Worm (Caenorhabditis elegans) whole organism, L4/young adult: ENCODE data around the gene F12A10.6.

Source experiments
- W03F9.2 ChIP-seq: fragments of 150-350 bp; optimal IDR thresholded peaks from 2 replicates; lab custom pipeline; 2014; ENCODE audit warnings: missing biosample characterization, missing genetic modification characterization
- dao-5 ChIP-seq: sonication (generic microtip); optimal IDR thresholded peaks from 2 replicates; lab custom pipeline; 2016; ENCODE audit warnings: missing genotype, missing genetic modification characterization, moderate library complexity, missing compliant biosample characterization
- him-1 ChIP-seq: sonication (generic microtip); optimal IDR thresholded peaks from 2 replicates; lab custom pipeline; 2016; ENCODE audit warnings: missing genotype, missing genetic modification reagents, missing genetic modification characterization, missing compliant biosample characterization

The F12A10.6 gene

ce11 chrII:5496375-5496774 is 2.1 kb upstream of the F12A10.6 start, which contains the start of gene F12A10.1:
Gene F12A10.1, plus strand, starts transcription at chrII:5496540.
- TF ChIP-seq W03F9.2 (tag; lab: Kevin White, UChicago) (no peak), him-1 (tag; lab: Kevin White, UChicago) (no peak), dao-5 (tag; lab: Kevin White, UChicago) (no peak)

ce11 chrII:5487844-5488243 is 6.5 kb downstream of the F12A10.6 start, which contains the start of gene nep-5:
Gene nep-5, plus strand, starts transcription at chrII:5488144.
- TF ChIP-seq him-1 (tag; lab: Kevin White, UChicago) = no peak
- no peak for TF ChIP-seq W03F9.2 (tag; lab: Kevin White, UChicago)

ce11 chrII:5481982-5482381 is 12.3 kb downstream of the F12A10.6 start, which contains the start of gene cal-8:
Gene cal-8, minus strand, starts transcription at chrII:5482041.
- TF ChIP-seq W03F9.2 (tag; lab: Kevin White, UChicago) = no peak
- TF ChIP-seq him-1 (tag; lab: Kevin White, UChicago) = no peak
- no peak for TF ChIP-seq dao-5 (tag; lab: Kevin White, UChicago)

- no peak for TF ChIP-seq dao-5 (tag; lab: Kevin White, UChicago)
- TF ChIP-seq W03F9.2 (tag; lab: Kevin White, UChicago) = no peak
- no peak for TF ChIP-seq him-1 (tag; lab: Kevin White, UChicago)
Observed at ce11 chrII:5478318-5478717, 16.0 kb downstream of the F12A10.6 start, which contains the start of gene F56D1.1. Gene F56D1.1, plus strand, starts transcription at chrII:5478618.

- TF ChIP-seq W03F9.2 (tag; lab: Kevin White, UChicago) (no peak), him-1 (tag; lab: Kevin White, UChicago) (no peak), dao-5 (tag; lab: Kevin White, UChicago) (no peak)
Observed at ce11 chrII:5474946-5475345, 19.4 kb downstream of the F12A10.6 start, which contains the start of gene ilcr-2. Gene ilcr-2, plus strand, starts transcription at chrII:5475246.

ce11 chrII:5473946-5474423 is 20.3 kb downstream of the F12A10.6 start, which contains the start of gene mrps-16:
Gene mrps-16, plus strand, starts transcription at chrII:5474373.
- no peak for TF ChIP-seq him-1 (tag; lab: Kevin White, UChicago)
- peak; percentile 58 for TF ChIP-seq W03F9.2 (tag; lab: Kevin White, UChicago)

ce11 chrII:5465729-5466408 is 28.4 kb downstream of the F12A10.6 start, which contains the start of gene clr-1:
Gene clr-1, plus strand, starts transcription at chrII:5466358.
- TF ChIP-seq W03F9.2 (tag; lab: Kevin White, UChicago) = no peak
- TF ChIP-seq him-1 (tag; lab: Kevin White, UChicago) = no peak
- no peak for TF ChIP-seq dao-5 (tag; lab: Kevin White, UChicago)

ce11 chrII:5463692-5464300 is 30.5 kb downstream of the F12A10.6 start:
- TF ChIP-seq him-1 (tag; lab: Kevin White, UChicago) (no peak), dao-5 (tag; lab: Kevin White, UChicago) (no peak), W03F9.2 (tag; lab: Kevin White, UChicago) (no peak)

ce11 chrII:5460911-5461310 is 33.4 kb downstream of the F12A10.6 start:
- TF ChIP-seq dao-5 (tag; lab: Kevin White, UChicago) (no peak), W03F9.2 (tag; lab: Kevin White, UChicago) (no peak), him-1 (tag; lab: Kevin White, UChicago) (no peak)

- TF ChIP-seq him-1 (tag; lab: Kevin White, UChicago) (no peak), W03F9.2 (tag; lab: Kevin White, UChicago) (no peak), dao-5 (tag; lab: Kevin White, UChicago) (no peak)
Observed at ce11 chrII:5459534-5459933, 34.8 kb downstream of the F12A10.6 start.

- TF ChIP-seq him-1 (tag; lab: Kevin White, UChicago) (no peak), W03F9.2 (tag; lab: Kevin White, UChicago) (no peak), dao-5 (tag; lab: Kevin White, UChicago) (no peak)
Observed at ce11 chrII:5458683-5459410, 35.5 kb downstream of the F12A10.6 start.

ce11 chrII:5455650-5456355 is 38.5 kb downstream of the F12A10.6 start, which contains the start of gene daz-1:
Gene daz-1, plus strand, starts transcription at chrII:5456305.
- TF ChIP-seq W03F9.2 (tag; lab: Kevin White, UChicago) = no peak
- no peak for TF ChIP-seq him-1 (tag; lab: Kevin White, UChicago)
- TF ChIP-seq dao-5 (tag; lab: Kevin White, UChicago) = no peak
